Worm (Caenorhabditis elegans): ENCODE measurements around the gene R02D5.6.

Gene R02D5.6

ce11 chrV:14530813-14531212, 12.9 kb upstream of the R02D5.6 start, which contains the start of gene kcnl-4:
kcnl-4 (plus strand) TSS chrV:14531113.
- TF ChIP-seq aly-2 (tag; optimal IDR thresholded peaks at IDR 0.05), result no peak
- TF ChIP-seq unc-62 (GFP tag; optimal IDR thresholded peaks at IDR 0.05), result no peak
- no peak for TF ChIP-seq tbx-2 (tag; optimal IDR thresholded peaks at IDR 0.05)
- TF ChIP-seq skn-1 (tag; optimal IDR thresholded peaks at IDR 0.05), result no peak
- TF ChIP-seq elt-1 (tag; optimal IDR thresholded peaks at IDR 0.05), result no peak

ce11 chrV:14527210-14527609, 9.3 kb upstream of the R02D5.6 start:
- TF ChIP-seq aly-2 (tag; optimal IDR thresholded peaks at IDR 0.05), result no peak
- no peak for TF ChIP-seq ceh-16 (tag; optimal IDR thresholded peaks at IDR 0.05)

ce11 chrV:14525089-14525488, 7.2 kb upstream of the R02D5.6 start, which contains the start of gene hda-1:
hda-1 (plus strand) TSS chrV:14525389.
- TF ChIP-seq nhr-237 (tag; optimal IDR thresholded peaks at IDR 0.05), result no peak
- TF ChIP-seq nhr-23 (tag; optimal IDR thresholded peaks at IDR 0.05), result no peak
- no peak for TF ChIP-seq daf-12 (tag; optimal IDR thresholded peaks at IDR 0.05)
- TF ChIP-seq pha-4 (tag; optimal IDR thresholded peaks at IDR 0.05), result no peak
- TF ChIP-seq ztf-4 (tag; optimal IDR thresholded peaks at IDR 0.05), result no peak
- no peak for TF ChIP-seq eor-1 (tag; optimal IDR thresholded peaks at IDR 0.05)
- no peak for TF ChIP-seq jun-1 (tag; optimal IDR thresholded peaks at IDR 0.05)
- TF ChIP-seq lin-39 (tag; optimal IDR thresholded peaks at IDR 0.05), result no peak
- no peak for TF ChIP-seq fkh-2 (tag; optimal IDR thresholded peaks at IDR 0.05)
- TF ChIP-seq ceh-16 (tag; optimal IDR thresholded peaks at IDR 0.05), result no peak
- TF ChIP-seq elt-2 (tag; optimal IDR thresholded peaks at IDR 0.05), result no peak
- no peak for TF ChIP-seq nhr-43 (tag; optimal IDR thresholded peaks at IDR 0.05; ENCODE audit: poor library complexity, severe bottlenecking)
- TF ChIP-seq ceh-9 (tag; optimal IDR thresholded peaks at IDR 0.05), result no peak
- TF ChIP-seq elt-3 (tag; optimal IDR thresholded peaks at IDR 0.05), result no peak
- TF ChIP-seq nhr-28 (tag; optimal IDR thresholded peaks at IDR 0.05), result no peak
- no peak for TF ChIP-seq ZK546.5 (tag; optimal IDR thresholded peaks at IDR 0.05)

ce11 chrV:14523788-14524582, 6.1 kb upstream of the R02D5.6 start, which contains the start of gene ril-1:
ril-1 (minus strand) TSS chrV:14524129.
- TF ChIP-seq egl-27 (tag; optimal IDR thresholded peaks at IDR 0.05) (no peak), ama-1 (optimal IDR thresholded peaks at IDR 0.05) (no peak), nhr-67 (tag; optimal IDR thresholded peaks at IDR 0.05) (no peak), daf-12 (tag; optimal IDR thresholded peaks at IDR 0.05) (no peak), lin-15B (tag; optimal IDR thresholded peaks at IDR 0.05) (peak; percentile 54), hmg-11 (tag; optimal IDR thresholded peaks at IDR 0.05) (peak; percentile 49), nhr-25 (tag; optimal IDR thresholded peaks at IDR 0.05) (peak; percentile 29), nhr-76 (tag; optimal IDR thresholded peaks at IDR 0.05) (no peak), nhr-23 (tag; optimal IDR thresholded peaks at IDR 0.05) (peak; percentile 7), elt-2 (tag; optimal IDR thresholded peaks at IDR 0.05) (peak; percentile 48), nfya-1 (tag; optimal IDR thresholded peaks at IDR 0.05; ENCODE audit: insufficient read depth) (peak; percentile 64), fos-1 (tag; optimal IDR thresholded peaks at IDR 0.05) (no peak), ztf-11 (tag; optimal IDR thresholded peaks at IDR 0.05) (no peak), ceh-82 (tag; optimal IDR thresholded peaks at IDR 0.05) (no peak)

ce11 chrV:14523105-14523504, 5.2 kb upstream of the R02D5.6 start, which contains the start of gene C53A5.2:
C53A5.2 (minus strand) TSS chrV:14523205.
- no peak for TF ChIP-seq egl-27 (tag; optimal IDR thresholded peaks at IDR 0.05)
- no peak for TF ChIP-seq egl-5 (tag; optimal IDR thresholded peaks at IDR 0.05)
- TF ChIP-seq pha-4 (tag; optimal IDR thresholded peaks at IDR 0.05), result no peak
- no peak for TF ChIP-seq lin-15B (tag; optimal IDR thresholded peaks at IDR 0.05)
- no peak for TF ChIP-seq elt-3 (tag; optimal IDR thresholded peaks at IDR 0.05)
- TF ChIP-seq unc-62 (GFP tag; optimal IDR thresholded peaks at IDR 0.05), result no peak
- no peak for TF ChIP-seq nfya-1 (tag; optimal IDR thresholded peaks at IDR 0.05; ENCODE audit: insufficient read depth)
- no peak for TF ChIP-seq ztf-4 (tag; optimal IDR thresholded peaks at IDR 0.05)
- no peak for TF ChIP-seq tbx-2 (tag; optimal IDR thresholded peaks at IDR 0.05)
- no peak for TF ChIP-seq ceh-16 (tag; optimal IDR thresholded peaks at IDR 0.05)
- no peak for TF ChIP-seq nhr-76 (tag; optimal IDR thresholded peaks at IDR 0.05)
- TF ChIP-seq lin-39 (tag; optimal IDR thresholded peaks at IDR 0.05), result no peak
- TF ChIP-seq ceh-28 (tag; optimal IDR thresholded peaks at IDR 0.05), result no peak
- no peak for TF ChIP-seq nhr-11 (tag; optimal IDR thresholded peaks at IDR 0.05)
